Worm (Caenorhabditis elegans): ENCODE measurements around the gene Y39G8B.13.

- TF ChIP-seq him-1 (tag; optimal IDR thresholded peaks at IDR 0.05) (no peak), dao-5 (tag; optimal IDR thresholded peaks at IDR 0.05) (no peak)
Observed at ce11 chrII:13997989-13998388, 15.1 kb upstream of the Y39G8B.13 start.
